Worm (Caenorhabditis elegans) whole organism, L4 larva: ENCODE results near the gene unc-10.

Source experiments
- T20F7.1 ChIP-seq: fragments of 200-800 bp; sonication (Bioruptor generic); optimal IDR thresholded peaks from 2 replicates; lab custom pipeline; 2018; ENCODE audit warnings: mild to moderate bottlenecking, missing genetic modification characterization, missing compliant biosample characterization
- T26A8.4 ChIP-seq: fragments of 200-800 bp; sonication (Bioruptor generic); IDR thresholded peaks from 2 replicates; pipeline ENCODE4 v1.3.6; 2022; ENCODE audit warnings: missing genetic modification characterization, missing compliant biosample characterization
- Y105C5A.15 ChIP-seq: fragments of 200-800 bp; sonication (Bioruptor generic); IDR thresholded peaks from 2 replicates; pipeline ENCODE4 v1.3.6; 2022; ENCODE audit warnings: missing genetic modification characterization, missing compliant biosample characterization
- Y48G9A.11 ChIP-seq: fragments of 200-800 bp; sonication (Bioruptor generic); IDR thresholded peaks from 2 replicates; pipeline ENCODE4 v1.3.6; 2022; ENCODE audit warnings: missing genetic modification reagents, missing genetic modification characterization, missing compliant biosample characterization
- Y5F2A.4 ChIP-seq: fragments of 200-800 bp; sonication (Bioruptor generic); optimal IDR thresholded peaks from 2 replicates; lab custom pipeline; 2018; ENCODE audit warnings: mild to moderate bottlenecking, missing genetic modification characterization, missing compliant biosample characterization
- Y75B8A.6 ChIP-seq: fragments of 200-800 bp; sonication (Bioruptor generic); IDR thresholded peaks from 2 replicates; pipeline ENCODE4 v1.3.6; 2022; ENCODE audit warnings: missing genetic modification reagents, missing genetic modification characterization, missing compliant biosample characterization
- ceh-20 ChIP-seq: fragments of 200-800 bp; sonication (Bioruptor generic); IDR thresholded peaks from 2 replicates; pipeline ENCODE4 v1.3.6; 2022; ENCODE audit warnings: missing genetic modification reagents, missing genetic modification characterization, missing compliant biosample characterization
- ceh-28 ChIP-seq: fragments of 150-350 bp; optimal IDR thresholded peaks from 2 replicates; lab custom pipeline; 2014; ENCODE audit warnings: missing biosample characterization, missing genetic modification reagents, missing genetic modification characterization
- ces-1 ChIP-seq: fragments of 150-350 bp; sonication (generic microtip); optimal IDR thresholded peaks from 4 replicates; lab custom pipeline; 2014; ENCODE audit warnings: missing biosample characterization, missing genetic modification reagents, missing genetic modification characterization
- cey-2 ChIP-seq: sonication (generic microtip); optimal IDR thresholded peaks from 3 replicates; lab custom pipeline; 2017; ENCODE audit warnings: missing genetic modification characterization, mild to moderate bottlenecking, missing compliant biosample characterization, antibody characterized with exemption, borderline replicate concordance; ENCODE audit not compliant: insufficient read depth
- daf-16 ChIP-seq, 3 experiments: sonication (generic microtip); optimal IDR thresholded peaks; 2 replicates each; lab custom pipeline; 2016 to 2017; ENCODE audit warnings: missing genetic modification characterization in 3 of 3, missing genetic modification reagents in 3 of 3, mild to moderate bottlenecking in 2 of 3, missing compliant biosample characterization in 2 of 3, missing biosample characterization in 1 of 3, moderate library complexity in 1 of 3
- dpl-1 ChIP-seq: fragments of 150-350 bp; optimal IDR thresholded peaks from 2 replicates; lab custom pipeline; 2014; ENCODE audit warnings: missing biosample characterization, missing genetic modification reagents, missing genetic modification characterization
- duxl-1 ChIP-seq: sonication (generic microtip); optimal IDR thresholded peaks from 2 replicates; lab custom pipeline; 2016; ENCODE audit warnings: mild to moderate bottlenecking, missing genetic modification characterization, moderate library complexity, missing compliant biosample characterization; ENCODE audit not compliant: poor library complexity
- dve-1 ChIP-seq: sonication (generic microtip); optimal IDR thresholded peaks from 2 replicates; lab custom pipeline; 2017; ENCODE audit warnings: antibody characterized with exemption, mild to moderate bottlenecking, missing genetic modification characterization, missing compliant biosample characterization; ENCODE audit not compliant: insufficient read depth
- egl-43 ChIP-seq: fragments of 200-800 bp; sonication (Bioruptor generic); IDR thresholded peaks from 2 replicates; pipeline ENCODE4 v1.3.6; 2022; ENCODE audit warnings: missing genetic modification reagents, missing genetic modification characterization, missing compliant biosample characterization
- fkh-10 ChIP-seq: fragments of 150-350 bp; optimal IDR thresholded peaks from 2 replicates; lab custom pipeline; 2014; ENCODE audit warnings: missing biosample characterization, missing genetic modification reagents, missing genetic modification characterization
- fos-1 ChIP-seq: fragments of 150-350 bp; optimal IDR thresholded peaks from 2 replicates; lab custom pipeline; 2014; ENCODE audit warnings: missing biosample characterization, missing genetic modification characterization
- hif-1 ChIP-seq, 2 experiments: sonication (generic microtip); optimal IDR thresholded peaks; 2 replicates each; lab custom pipeline; 2016 to 2017; ENCODE audit warnings: missing compliant biosample characterization in 2 of 2, missing genetic modification characterization in 2 of 2, missing genetic modification reagents in 2 of 2, missing genotype in 2 of 2, mild to moderate bottlenecking in 1 of 2
- lin-29 ChIP-seq: fragments of 200-800 bp; sonication (Bioruptor generic); IDR thresholded peaks from 2 replicates; pipeline ENCODE4 v1.3.6; 2022; ENCODE audit warnings: missing genetic modification reagents, missing genetic modification characterization, missing compliant biosample characterization
- lin-38 ChIP-seq: fragments of 200-800 bp; sonication (Bioruptor generic); IDR thresholded peaks from 2 replicates; pipeline ENCODE4 v1.3.6; 2022; ENCODE audit warnings: missing genetic modification reagents, missing genetic modification characterization, missing compliant biosample characterization
- lin-39 ChIP-seq: fragments of 150-350 bp; optimal IDR thresholded peaks from 2 replicates; lab custom pipeline; 2014; ENCODE audit warnings: missing biosample characterization, missing genetic modification reagents, missing genetic modification characterization
- madf-5 ChIP-seq, 2 experiments: fragments of 200-800 bp; sonication (Bioruptor generic); IDR thresholded peaks; 2 replicates each; pipeline ENCODE4 v1.3.6; 2022; ENCODE audit warnings: missing compliant biosample characterization in 2 of 2, missing genetic modification characterization in 2 of 2
- madf-9 ChIP-seq: fragments of 200-800 bp; sonication (Bioruptor generic); conservative IDR thresholded peaks from 2 replicates; pipeline ENCODE4 v1.3.6; 2022; ENCODE audit warnings: missing genetic modification reagents, missing genetic modification characterization, missing compliant biosample characterization
- mdl-1 ChIP-seq, 2 experiments: fragments of 150-350 bp in 1 of 2; sonication (generic microtip) in 1 of 2; optimal IDR thresholded peaks; 2 replicates each; lab custom pipeline; 2014 to 2017; ENCODE audit warnings: missing biosample characterization in 2 of 2, missing genetic modification characterization in 2 of 2
- mep-1 ChIP-seq: fragments of 150-350 bp; sonication (generic microtip); optimal IDR thresholded peaks from 3 replicates; lab custom pipeline; 2014; ENCODE audit warnings: missing biosample characterization, missing genetic modification characterization
- mes-2 ChIP-seq: sonication (generic microtip); optimal IDR thresholded peaks from 2 replicates; lab custom pipeline; 2016; ENCODE audit warnings: missing genotype, mild to moderate bottlenecking, missing genetic modification characterization, missing compliant biosample characterization; ENCODE audit not compliant: poor library complexity, severe bottlenecking
- mxl-2 ChIP-seq: fragments of 200-800 bp; sonication (Bioruptor generic); conservative IDR thresholded peaks from 2 replicates; pipeline ENCODE4 v1.3.6; 2022; ENCODE audit warnings: missing genetic modification reagents, missing genetic modification characterization, missing compliant biosample characterization
- mxl-3 ChIP-seq: fragments of 200-800 bp; sonication (Bioruptor generic); optimal IDR thresholded peaks from 2 replicates; lab custom pipeline; 2018; ENCODE audit warnings: mild to moderate bottlenecking, missing genetic modification characterization, missing compliant biosample characterization
- nhr-11 ChIP-seq: fragments of 150-350 bp; optimal IDR thresholded peaks from 2 replicates; lab custom pipeline; 2014; ENCODE audit warnings: missing biosample characterization, missing genetic modification characterization
- nhr-237 ChIP-seq: sonication (generic microtip); optimal IDR thresholded peaks from 2 replicates; lab custom pipeline; 2017; ENCODE audit warnings: missing biosample characterization, missing genetic modification characterization
- nhr-28 ChIP-seq: fragments of 150-350 bp; optimal IDR thresholded peaks from 2 replicates; lab custom pipeline; 2014; ENCODE audit warnings: missing biosample characterization, missing genetic modification characterization
- nhr-42 ChIP-seq: fragments of 200-800 bp; sonication (Bioruptor generic); IDR thresholded peaks from 2 replicates; pipeline ENCODE4 v1.3.6; 2022; ENCODE audit warnings: missing genetic modification characterization, missing compliant biosample characterization
- nhr-6 ChIP-seq: fragments of 150-350 bp; optimal IDR thresholded peaks from 2 replicates; lab custom pipeline; 2014; ENCODE audit warnings: missing biosample characterization, missing genetic modification characterization
- nhr-77 ChIP-seq: fragments of 150-350 bp; optimal IDR thresholded peaks from 2 replicates; lab custom pipeline; 2014; ENCODE audit warnings: missing biosample characterization, missing genetic modification characterization
- pha-4 ChIP-seq, 2 experiments: fragments of 150-350 bp in 1 of 2; fragments of 200-800 bp in 1 of 2; sonication (Bioruptor generic) in 1 of 2; IDR thresholded peaks in 1 of 2; optimal IDR thresholded peaks in 1 of 2; 2 replicates each; pipeline versions ENCODE4 v1.3.6 to Lab custom; 2014 to 2022; ENCODE audit warnings: missing genetic modification characterization in 2 of 2, missing genetic modification reagents in 2 of 2, missing biosample characterization in 1 of 2, missing compliant biosample characterization in 1 of 2
- php-3 ChIP-seq: fragments of 200-800 bp; sonication (Bioruptor generic); IDR thresholded peaks from 2 replicates; pipeline ENCODE4 v1.3.6; 2022; ENCODE audit warnings: missing genetic modification reagents, missing genetic modification characterization, missing compliant biosample characterization
- pqm-1 ChIP-seq: sonication (generic microtip); optimal IDR thresholded peaks from 2 replicates; lab custom pipeline; 2017; ENCODE audit warnings: missing biosample characterization, missing genetic modification characterization
- saeg-2 ChIP-seq: fragments of 200-800 bp; sonication (Bioruptor generic); IDR thresholded peaks from 2 replicates; pipeline ENCODE4 v1.3.6; 2022; ENCODE audit warnings: missing genetic modification reagents, missing genetic modification characterization, missing compliant biosample characterization
- set-16 ChIP-seq: fragments of 200-800 bp; sonication (Bioruptor generic); IDR thresholded peaks from 2 replicates; pipeline ENCODE4 v1.3.6; 2022; ENCODE audit warnings: missing genetic modification reagents, missing genetic modification characterization, missing compliant biosample characterization
- skn-1 ChIP-seq: fragments of 150-350 bp; optimal IDR thresholded peaks from 2 replicates; lab custom pipeline; 2014; ENCODE audit warnings: missing biosample characterization, missing genetic modification characterization
- spr-3 ChIP-seq: fragments of 200-800 bp; sonication (Bioruptor generic); optimal IDR thresholded peaks from 2 replicates; lab custom pipeline; 2018; ENCODE audit warnings: mild to moderate bottlenecking, missing genetic modification characterization, missing compliant biosample characterization
- unc-62 ChIP-seq, 3 experiments: fragments of 150-350 bp in 1 of 3; sonication (generic microtip); optimal IDR thresholded peaks in 2 of 3; peaks in 1 of 3; 1 replicate in 1 of 3; 2 replicates in 2 of 3; lab custom pipeline; 2014 to 2017; ENCODE audit warnings: missing biosample characterization in 3 of 3, missing genetic modification characterization in 3 of 3, missing genetic modification reagents in 3 of 3, missing genotype in 1 of 3
- zag-1 ChIP-seq: fragments of 150-350 bp; optimal IDR thresholded peaks from 2 replicates; lab custom pipeline; 2014; ENCODE audit warnings: missing biosample characterization, missing genetic modification characterization
- ztf-7 ChIP-seq: fragments of 150-350 bp; optimal IDR thresholded peaks from 2 replicates; lab custom pipeline; 2014; ENCODE audit warnings: missing biosample characterization, missing genetic modification characterization

unc-10 gene

DNA sequence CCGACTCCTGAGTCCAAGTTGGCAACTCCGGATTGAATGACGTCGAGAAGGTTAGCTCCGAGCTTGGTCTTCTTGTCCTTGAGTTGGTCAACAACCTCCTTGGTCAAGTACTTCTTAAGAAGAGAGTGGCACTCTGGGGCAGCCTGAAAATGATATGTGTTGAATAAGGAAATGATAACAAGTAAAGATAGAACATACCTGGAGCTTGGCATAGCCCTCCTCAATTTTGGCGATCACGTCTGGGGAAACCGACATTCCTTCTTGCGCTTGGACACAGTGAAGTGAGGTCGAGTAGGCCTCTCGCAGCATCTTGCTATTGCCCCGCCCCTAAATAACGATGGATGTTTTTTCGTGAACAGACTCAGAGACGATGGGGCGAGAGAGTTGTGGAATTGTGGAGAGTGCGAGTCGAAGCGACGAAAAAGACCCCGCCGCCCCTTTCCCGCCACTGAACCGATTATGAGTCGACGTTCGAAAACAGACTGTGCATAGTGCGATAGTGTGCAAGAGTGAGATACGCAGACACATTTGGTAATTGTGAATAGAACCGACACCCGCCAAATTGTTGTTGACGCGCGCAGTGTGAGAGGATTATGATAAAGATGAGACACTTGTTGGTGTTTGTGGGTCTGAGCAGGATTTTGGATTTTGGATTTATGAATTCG is 47.8 kb downstream of the unc-10 start (continued):
- TF ChIP-seq Y48G9A.11, result no peak
- TF ChIP-seq Y105C5A.15, result no peak
- no peak for TF ChIP-seq lin-39 (tag; lab: Kevin White, UChicago)
- TF ChIP-seq mxl-2, result no peak
- peak; percentile 23 for TF ChIP-seq nhr-28 (tag; lab: Kevin White, UChicago)
- TF ChIP-seq mes-2 (tag; lab: Kevin White, UChicago), result peak; percentile 7
- no peak for TF ChIP-seq ceh-28 (tag; lab: Kevin White, UChicago)
- peak; percentile 40 for TF ChIP-seq mxl-3 (GFP tag; lab: Kevin White, UChicago)
- TF ChIP-seq lin-29 (GFP tag; lab: Robert Waterston, UW), result no peak
- no peak for TF ChIP-seq Y5F2A.4 (GFP tag; lab: Kevin White, UChicago)
- no peak for TF ChIP-seq ces-1 (GFP tag; lab: Kevin White, UChicago)
- no peak for TF ChIP-seq zag-1 (tag; lab: Kevin White, UChicago)

DNA sequence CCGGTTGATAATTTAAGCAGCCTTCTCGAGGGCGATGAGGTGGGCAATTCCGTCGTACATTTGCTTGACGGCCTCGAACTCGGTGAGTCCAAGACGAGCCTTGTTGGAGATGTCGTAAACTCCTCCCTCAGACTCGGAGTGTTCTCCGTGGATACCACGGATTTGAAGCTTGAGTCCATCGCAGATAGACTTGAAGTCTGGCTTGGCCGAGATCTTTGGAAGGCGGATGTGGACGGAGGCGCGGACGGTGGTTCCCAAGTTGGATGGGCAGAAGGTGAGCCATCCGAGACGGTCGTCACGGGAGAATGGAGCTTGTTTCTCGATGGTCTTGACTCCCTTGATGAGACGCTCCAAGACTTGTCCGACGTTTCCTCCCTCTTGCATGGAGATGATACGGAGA is 49.2 kb downstream of the unc-10 start:
- 0 out of 2 replicates have a peak, but pooled peaks have one; percentile 8 for TF ChIP-seq ceh-20 (GFP tag; lab: Robert Waterston, UW)
- no peak for TF ChIP-seq T20F7.1 (GFP tag; lab: Kevin White, UChicago)
- no peak for TF ChIP-seq duxl-1 (tag; lab: Kevin White, UChicago)
- TF ChIP-seq pha-4 (GFP tag; IDR thresholded peaks at IDR 0.05; lab: Robert Waterston, UW), result no peak
- no peak for TF ChIP-seq pha-4 (tag; optimal IDR thresholded peaks at IDR 0.05; lab: Kevin White, UChicago)
- peak; percentile 71 for TF ChIP-seq set-16 (GFP tag; lab: Robert Waterston, UW)
- TF ChIP-seq hif-1 (tag; optimal IDR thresholded peaks at IDR 0.05; lab: Kevin White, UChicago), result no peak
- no peak for TF ChIP-seq pqm-1 (tag; lab: Kevin White, UChicago)
- TF ChIP-seq madf-5 (GFP tag; IDR thresholded peaks at IDR 0.05; lab: Robert Waterston, UW), result no peak
- TF ChIP-seq nhr-42 (GFP tag; lab: Robert Waterston, UW), result no peak
- no peak for TF ChIP-seq saeg-2
- no peak for TF ChIP-seq ztf-7
- TF ChIP-seq dve-1 (tag; lab: Kevin White, UChicago), result no peak
- no peak for TF ChIP-seq nhr-77
- TF ChIP-seq php-3 (GFP tag; lab: Robert Waterston, UW), result no peak
- no peak for TF ChIP-seq mep-1 (tag; lab: Kevin White, UChicago)

ce11 chrX:7230321-7230720 is 49.8 kb downstream of the unc-10 start:
- TF ChIP-seq unc-62 (GFP tag; optimal IDR thresholded peaks at IDR 0.05 in 1 of 2; lab: Kevin White, UChicago) (peak in 1 of 2 experiments; percentile 68), unc-62 (tag; optimal IDR thresholded peaks at IDR 0.05; lab: Kevin White, UChicago) (no peak), madf-9 (GFP tag; lab: Robert Waterston, UW) (no peak), cey-2 (no peak), dpl-1 (GFP tag; lab: Kevin White, UChicago) (no peak), nhr-237 (no peak), nhr-6 (tag; lab: Kevin White, UChicago) (no peak), daf-16 (GFP tag; optimal IDR thresholded peaks at IDR 0.05; lab: Kevin White, UChicago) (peak in 1 of 2 experiments; percentile 78), daf-16 (tag; optimal IDR thresholded peaks at IDR 0.05; lab: Kevin White, UChicago) (peak; percentile 31), fos-1 (tag; lab: Kevin White, UChicago) (no peak), lin-39 (tag; lab: Kevin White, UChicago) (no peak), madf-5 (GFP tag; IDR thresholded peaks at IDR 0.05; lab: Robert Waterston, UW) (no peak), mdl-1 (tag; optimal IDR thresholded peaks at IDR 0.05; lab: Kevin White, UChicago) (peak; percentile 7 to 14), fkh-10 (GFP tag; lab: Kevin White, UChicago) (no peak), T26A8.4 (GFP tag; lab: Robert Waterston, UW) (no peak; the same call in 1 of the 2 replicates), lin-38 (GFP tag; lab: Robert Waterston, UW) (no peak), skn-1 (tag; lab: Kevin White, UChicago) (peak; percentile 31), pha-4 (GFP tag; IDR thresholded peaks at IDR 0.05; lab: Robert Waterston, UW) (no peak), pha-4 (tag; optimal IDR thresholded peaks at IDR 0.05; lab: Kevin White, UChicago) (no peak), duxl-1 (tag; lab: Kevin White, UChicago) (peak; percentile 20), spr-3 (no peak), nhr-77 (no peak), Y75B8A.6 (GFP tag; lab: Robert Waterston, UW) (no peak), zag-1 (tag; lab: Kevin White, UChicago) (no peak), egl-43 (GFP tag; lab: Robert Waterston, UW) (no peak), nhr-11 (tag; lab: Kevin White, UChicago) (no peak)
